Fruit fly (Drosophila melanogaster): ENCODE measurements around the gene CG31533.

DNA sequence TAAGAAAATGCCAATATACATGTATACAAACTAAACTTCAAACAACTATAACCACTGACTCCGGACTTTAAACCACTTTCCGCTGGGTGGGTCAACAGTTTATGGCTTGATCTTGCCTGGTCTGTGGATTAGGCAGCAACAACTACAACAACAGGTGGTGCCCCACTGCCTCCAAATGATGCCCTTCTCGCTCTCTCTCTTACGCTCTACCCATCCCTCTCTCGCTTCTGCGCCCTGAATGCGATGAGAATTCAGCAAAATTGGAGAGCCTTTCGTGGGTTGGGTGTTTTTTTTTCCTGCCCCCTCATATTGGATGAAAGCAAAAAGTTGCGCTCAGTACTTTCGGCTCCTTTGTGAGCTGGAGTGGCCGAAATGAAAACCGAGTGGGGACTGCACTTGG is 16.3 kb downstream of the CG31533 start:
- TF ChIP-seq Myc (optimal IDR thresholded peaks at IDR 0.05) (no peak), ttk (optimal IDR thresholded peaks at IDR 0.05) (no peak)

Measured in Kc167 (cell line).